Fruit fly (Drosophila melanogaster) whole organism, prepupa: ENCODE results near the gene mtTFB2.
A peak's percentile ranks its signal among the peaks of the same experiment; 100 is the strongest.

ENCODE experiments used
- CG10669 ChIP-seq: fragments of 200-800 bp; sonication (Bioruptor generic); optimal IDR thresholded peaks from 3 replicates; lab custom pipeline; 2018; ENCODE audit warnings: missing biosample characterization, mild to moderate bottlenecking, missing genetic modification characterization, moderate library complexity
- CG11294 ChIP-seq: fragments of 200-800 bp; sonication (Bioruptor generic); IDR thresholded peaks from 2 replicates; pipeline ENCODE4 v1.3.6; 2022; ENCODE audit warnings: missing biosample characterization, missing genetic modification characterization
- CG11762 ChIP-seq: fragments of 200-800 bp; sonication (Bioruptor generic); optimal IDR thresholded peaks from 3 replicates; lab custom pipeline; 2016; ENCODE audit warnings: missing biosample characterization, missing genetic modification characterization; ENCODE audit not compliant: insufficient read depth
- CG15336 ChIP-seq: fragments of 200-800 bp; sonication (Bioruptor generic); IDR thresholded peaks from 2 replicates; pipeline ENCODE4 v1.3.6; 2022; ENCODE audit warnings: missing biosample characterization, missing genetic modification characterization
- CG1621 ChIP-seq: fragments of 200-800 bp; sonication (Bioruptor generic); optimal IDR thresholded peaks from 3 replicates; lab custom pipeline; 2018; ENCODE audit warnings: missing biosample characterization, mild to moderate bottlenecking, missing genetic modification characterization
- CG16779 ChIP-seq: fragments of 200-800 bp; sonication (Bioruptor generic); optimal IDR thresholded peaks from 3 replicates; lab custom pipeline; 2017; ENCODE audit warnings: missing biosample characterization, mild to moderate bottlenecking, missing genetic modification characterization
- CG3032 ChIP-seq: fragments of 200-800 bp; optimal IDR thresholded peaks from 2 replicates; lab custom pipeline; 2019; ENCODE audit warnings: missing biosample characterization, mild to moderate bottlenecking, missing genetic modification characterization, moderate library complexity
- CG31627 ChIP-seq: fragments of 200-800 bp; sonication (Bioruptor generic); optimal IDR thresholded peaks from 3 replicates; lab custom pipeline; 2016; ENCODE audit warnings: missing biosample characterization, missing genetic modification characterization
- CG32006 ChIP-seq: fragments of 200-800 bp; sonication (Bioruptor generic); optimal IDR thresholded peaks from 3 replicates; lab custom pipeline; 2017; ENCODE audit warnings: missing biosample characterization, mild to moderate bottlenecking, missing genetic modification characterization
- CG34406 ChIP-seq: fragments of 200-800 bp; sonication (Bioruptor generic); optimal IDR thresholded peaks from 3 replicates; lab custom pipeline; 2016; ENCODE audit warnings: missing biosample characterization, missing genetic modification characterization
- CG4318 ChIP-seq: fragments of 200-800 bp; sonication (Bioruptor generic); optimal IDR thresholded peaks from 3 replicates; lab custom pipeline; 2017; ENCODE audit warnings: missing biosample characterization, mild to moderate bottlenecking, missing genetic modification characterization
- CG6276 ChIP-seq: fragments of 200-800 bp; sonication (Bioruptor generic); optimal IDR thresholded peaks from 2 replicates; lab custom pipeline; 2017; ENCODE audit warnings: missing biosample characterization, mild to moderate bottlenecking, missing genetic modification characterization
- CG6808 ChIP-seq: fragments of 200-800 bp; sonication (Bioruptor generic); optimal IDR thresholded peaks from 3 replicates; lab custom pipeline; 2017; ENCODE audit warnings: missing biosample characterization, missing genetic modification characterization, mild to moderate bottlenecking, moderate library complexity, missing genetic modification reagents
- CG8319 ChIP-seq: fragments of 200-800 bp; sonication (Bioruptor generic); optimal IDR thresholded peaks from 3 replicates; lab custom pipeline; 2016; ENCODE audit warnings: missing biosample characterization, missing genetic modification characterization
- CG9139 ChIP-seq: fragments of 200-800 bp; sonication (Bioruptor generic); optimal IDR thresholded peaks from 3 replicates; lab custom pipeline; 2017; ENCODE audit warnings: missing biosample characterization, mild to moderate bottlenecking, missing genetic modification characterization
- Eip75B ChIP-seq: fragments of 200-800 bp; sonication (Bioruptor generic); optimal IDR thresholded peaks from 3 replicates; lab custom pipeline; 2016; ENCODE audit warnings: missing biosample characterization, missing genetic modification characterization
- Eip78C ChIP-seq: fragments of 200-800 bp; sonication (Bioruptor generic); peaks from one replicate; lab custom pipeline; 2016; ENCODE audit warnings: missing biosample characterization, missing genetic modification characterization
- Eip93F ChIP-seq: fragments of 200-800 bp; sonication (Bioruptor generic); optimal IDR thresholded peaks from 2 replicates; lab custom pipeline; 2016; ENCODE audit warnings: missing biosample characterization, mild to moderate bottlenecking, missing genetic modification characterization
- Ets96B ChIP-seq: fragments of 200-800 bp; optimal IDR thresholded peaks from 2 replicates; lab custom pipeline; 2019; ENCODE audit warnings: missing biosample characterization, mild to moderate bottlenecking, missing genetic modification characterization, moderate library complexity
- Gug ChIP-seq: fragments of 200-800 bp; sonication (Bioruptor generic); IDR thresholded peaks from 2 replicates; pipeline ENCODE4 v1.3.6; 2022; ENCODE audit warnings: missing biosample characterization, missing genetic modification characterization
- Hr4 ChIP-seq: fragments of 200-800 bp; sonication (Bioruptor generic); optimal IDR thresholded peaks from 3 replicates; lab custom pipeline; 2016; ENCODE audit warnings: missing biosample characterization, missing genetic modification characterization
- Lpt ChIP-seq: fragments of 200-800 bp; sonication (Bioruptor generic); optimal IDR thresholded peaks from 3 replicates; lab custom pipeline; 2016; ENCODE audit warnings: missing biosample characterization, missing genetic modification characterization
- Met ChIP-seq: fragments of 200-800 bp; sonication (Bioruptor generic); optimal IDR thresholded peaks from 3 replicates; lab custom pipeline; 2016; ENCODE audit warnings: missing biosample characterization, missing genetic modification characterization
- OdsH ChIP-seq: fragments of 200-800 bp; sonication (Bioruptor generic); optimal IDR thresholded peaks from 3 replicates; lab custom pipeline; 2016; ENCODE audit warnings: missing biosample characterization, missing genetic modification characterization
- Smox ChIP-seq: fragments of 200-800 bp; sonication (Bioruptor generic); optimal IDR thresholded peaks from 3 replicates; lab custom pipeline; 2016; ENCODE audit warnings: missing biosample characterization, missing genetic modification characterization
- Sox102F ChIP-seq: fragments of 200-800 bp; sonication (Bioruptor generic); optimal IDR thresholded peaks from 2 replicates; lab custom pipeline; 2016; ENCODE audit warnings: missing biosample characterization, mild to moderate bottlenecking, missing genetic modification characterization
- Sox15 ChIP-seq: fragments of 200-800 bp; sonication (Bioruptor generic); optimal IDR thresholded peaks from 3 replicates; lab custom pipeline; 2016; ENCODE audit warnings: missing biosample characterization, missing genetic modification characterization
- acj6 ChIP-seq: fragments of 200-800 bp; sonication (Bioruptor generic); optimal IDR thresholded peaks from 3 replicates; lab custom pipeline; 2016; ENCODE audit warnings: missing biosample characterization, missing genetic modification characterization
- cyc ChIP-seq: fragments of 200-800 bp; sonication (Bioruptor generic); optimal IDR thresholded peaks from 3 replicates; lab custom pipeline; 2016; ENCODE audit warnings: missing biosample characterization, missing genetic modification characterization
- dsx ChIP-seq: fragments of 200-800 bp; optimal IDR thresholded peaks from 3 replicates; lab custom pipeline; 2019; ENCODE audit warnings: missing biosample characterization, mild to moderate bottlenecking, missing genetic modification characterization, moderate library complexity; ENCODE audit not compliant: poor library complexity, severe bottlenecking
- fd59A ChIP-seq: fragments of 200-800 bp; sonication (Bioruptor generic); optimal IDR thresholded peaks from 2 replicates; lab custom pipeline; 2017; ENCODE audit warnings: missing biosample characterization, mild to moderate bottlenecking, missing genetic modification characterization, missing genetic modification reagents
- fkh ChIP-seq: fragments of 200-800 bp; sonication (Bioruptor generic); optimal IDR thresholded peaks from 3 replicates; lab custom pipeline; 2017; ENCODE audit warnings: missing biosample characterization, mild to moderate bottlenecking, missing genetic modification characterization, moderate library complexity
- lz ChIP-seq: fragments of 200-800 bp; sonication (Bioruptor generic); optimal IDR thresholded peaks from 3 replicates; lab custom pipeline; 2016; ENCODE audit warnings: missing biosample characterization, missing genetic modification characterization
- net ChIP-seq: fragments of 200-800 bp; sonication (Bioruptor generic); optimal IDR thresholded peaks from 3 replicates; lab custom pipeline; 2016; ENCODE audit warnings: missing biosample characterization, missing genetic modification characterization
- pdm3 ChIP-seq: fragments of 200-800 bp; sonication (Bioruptor generic); optimal IDR thresholded peaks from 3 replicates; lab custom pipeline; 2016; ENCODE audit warnings: missing biosample characterization, missing genetic modification characterization
- spab ChIP-seq: fragments of 200-800 bp; sonication (Bioruptor generic); optimal IDR thresholded peaks from 2 replicates; lab custom pipeline; 2017; ENCODE audit warnings: missing biosample characterization, mild to moderate bottlenecking, missing genetic modification characterization, missing genetic modification reagents
- ss ChIP-seq, 2 experiments: fragments of 200-800 bp; sonication (Bioruptor generic); optimal IDR thresholded peaks; 2 replicates in 1 of 2; 3 replicates in 1 of 2; lab custom pipeline; 2017 to 2018; ENCODE audit warnings: mild to moderate bottlenecking in 2 of 2, missing biosample characterization in 2 of 2, missing genetic modification characterization in 2 of 2, moderate library complexity in 1 of 2
- svp ChIP-seq: fragments of 200-800 bp; sonication (Bioruptor generic); peaks from one replicate; lab custom pipeline; 2016; ENCODE audit warnings: missing biosample characterization, missing genetic modification characterization
- topi ChIP-seq: fragments of 200-800 bp; sonication (Bioruptor generic); optimal IDR thresholded peaks from 3 replicates; lab custom pipeline; 2016; ENCODE audit warnings: missing biosample characterization, missing genetic modification characterization
- vri ChIP-seq: fragments of 200-800 bp; sonication (Bioruptor generic); optimal IDR thresholded peaks from 3 replicates; lab custom pipeline; 2016; ENCODE audit warnings: missing biosample characterization, mild to moderate bottlenecking, missing genetic modification characterization

The mtTFB2 gene

dm6 chr3R:10042664-10043372 is 2.6 kb upstream of the mtTFB2 start, which contains the start of the genes Mical and CG3909 (continued):
- TF ChIP-seq dsx (GFP tag; lab: Kevin White, UChicago) (peak; percentile 77), CG9139 (peak; percentile 21), Lpt (GFP tag; lab: Kevin White, UChicago) (peak; percentile 57), CG1621 (tag; lab: Kevin White, UChicago) (peak; percentile 35), CG15336 (peak; percentile 78), Smox (peak; percentile 68), CG11294 (GFP tag; lab: Robert Waterston, UW) (peak; percentile 76), CG3032 (tag; lab: Kevin White, UChicago) (peak; percentile 86), acj6 (GFP tag; lab: Kevin White, UChicago) (peak; percentile 75), fkh (peak; percentile 30), spab (peak; percentile 25), CG11762 (GFP tag; lab: Kevin White, UChicago) (peak; percentile 71), Hr4 (GFP tag; lab: Kevin White, UChicago) (peak; percentile 69), CG16779 (tag; lab: Kevin White, UChicago) (peak; percentile 62), Eip93F (peak; percentile 45), Gug (GFP tag; lab: Robert Waterston, UW) (peak; percentile 76), Sox102F (GFP tag; lab: Kevin White, UChicago) (peak; percentile 59), CG10669 (peak; percentile 46), CG4318 (GFP tag; lab: Kevin White, UChicago) (no peak), CG6808 (peak; percentile 24), net (GFP tag; lab: Kevin White, UChicago) (peak; percentile 68), Eip75B (GFP tag; lab: Kevin White, UChicago) (no peak), CG8319 (peak; percentile 18), OdsH (GFP tag; lab: Kevin White, UChicago) (peak; percentile 83), fd59A (GFP tag; lab: Kevin White, UChicago) (no peak), CG34406 (peak; percentile 83), topi (peak; percentile 60), vri (GFP tag; lab: Kevin White, UChicago) (peak; percentile 69), CG6276 (GFP tag; lab: Kevin White, UChicago) (no peak), ss (GFP tag; optimal IDR thresholded peaks at IDR 0.05; lab: Kevin White, UChicago) (peak; percentile 6 to 44), cyc (GFP tag; lab: Kevin White, UChicago) (peak; percentile 74), Ets96B (tag; lab: Kevin White, UChicago) (peak; percentile 82), Sox15 (GFP tag; lab: Kevin White, UChicago) (peak; percentile 60), pdm3 (peak; percentile 65), Met (peak; percentile 70), svp (GFP tag; lab: Kevin White, UChicago) (peak; percentile 89), lz (GFP tag; lab: Kevin White, UChicago) (peak; percentile 66), CG31627 (GFP tag; lab: Kevin White, UChicago) (peak; percentile 73), Eip78C (GFP tag; lab: Kevin White, UChicago) (peak; percentile 82), CG32006 (GFP tag; lab: Kevin White, UChicago) (peak; percentile 74)
